Fruit fly (Drosophila melanogaster) whole organism, pupa: ENCODE measurements around the gene Sodh1.
A peak's percentile ranks its signal among the peaks of the same experiment; 100 is the strongest.

ENCODE experiments used
- CG10348 ChIP-seq: fragments of 200-800 bp; sonication (Bioruptor generic); IDR thresholded peaks from 2 replicates; pipeline ENCODE4 v1.3.6; 2022; ENCODE audit warnings: missing biosample characterization, missing genetic modification characterization
- CG12605 ChIP-seq: fragments of 200-800 bp; sonication (Bioruptor generic); IDR thresholded peaks from 2 replicates; pipeline ENCODE4 v1.3.6; 2022; ENCODE audit warnings: missing biosample characterization, missing genetic modification characterization
- CG14655 ChIP-seq: fragments of 200-800 bp; sonication (Bioruptor generic); optimal IDR thresholded peaks from 3 replicates; lab custom pipeline; 2017; ENCODE audit warnings: mild to moderate bottlenecking, missing biosample characterization, missing genetic modification reagents, missing genetic modification characterization
- CG15710 ChIP-seq: fragments of 200-800 bp; sonication (Bioruptor generic); optimal IDR thresholded peaks from 2 replicates; lab custom pipeline; 2018; ENCODE audit warnings: missing biosample characterization, mild to moderate bottlenecking, missing genetic modification characterization, moderate library complexity
- CG17806 ChIP-seq: fragments of 200-800 bp; sonication (Bioruptor generic); optimal IDR thresholded peaks from 2 replicates; lab custom pipeline; 2018; ENCODE audit warnings: missing biosample characterization, mild to moderate bottlenecking, missing genetic modification characterization, moderate library complexity
- CG32121 ChIP-seq: fragments of 200-800 bp; sonication (Bioruptor generic); IDR thresholded peaks from 2 replicates; pipeline ENCODE4 v1.3.6; 2022; ENCODE audit warnings: missing biosample characterization, missing genetic modification characterization
- CG8301 ChIP-seq: fragments of 200-800 bp; sonication (Bioruptor generic); optimal IDR thresholded peaks from 2 replicates; lab custom pipeline; 2018; ENCODE audit warnings: missing biosample characterization, mild to moderate bottlenecking, missing genetic modification characterization
- CG9948 ChIP-seq: fragments of 200-800 bp; sonication (Bioruptor generic); optimal IDR thresholded peaks from 2 replicates; lab custom pipeline; 2018; ENCODE audit warnings: missing biosample characterization, mild to moderate bottlenecking, missing genetic modification characterization, moderate library complexity
- D1 ChIP-seq: fragments of 200-800 bp; sonication (Bioruptor generic); optimal IDR thresholded peaks from 2 replicates; lab custom pipeline; 2018; ENCODE audit warnings: missing biosample characterization, mild to moderate bottlenecking, missing genetic modification characterization, moderate library complexity
- EcR ChIP-seq: fragments of 200-800 bp; sonication (Bioruptor generic); optimal IDR thresholded peaks from 3 replicates; lab custom pipeline; 2019; ENCODE audit warnings: missing biosample characterization, missing genetic modification characterization, mild to moderate bottlenecking, moderate library complexity, missing genetic modification reagents
- Ets98B ChIP-seq: fragments of 200-800 bp; sonication (Bioruptor generic); IDR thresholded peaks from 2 replicates; pipeline ENCODE4 v1.3.6; 2022; ENCODE audit warnings: missing biosample characterization, missing genetic modification characterization
- Pif1A ChIP-seq: fragments of 200-800 bp; sonication (Bioruptor generic); optimal IDR thresholded peaks from 3 replicates; lab custom pipeline; 2016; ENCODE audit warnings: missing biosample characterization, missing genetic modification characterization

DNA sequence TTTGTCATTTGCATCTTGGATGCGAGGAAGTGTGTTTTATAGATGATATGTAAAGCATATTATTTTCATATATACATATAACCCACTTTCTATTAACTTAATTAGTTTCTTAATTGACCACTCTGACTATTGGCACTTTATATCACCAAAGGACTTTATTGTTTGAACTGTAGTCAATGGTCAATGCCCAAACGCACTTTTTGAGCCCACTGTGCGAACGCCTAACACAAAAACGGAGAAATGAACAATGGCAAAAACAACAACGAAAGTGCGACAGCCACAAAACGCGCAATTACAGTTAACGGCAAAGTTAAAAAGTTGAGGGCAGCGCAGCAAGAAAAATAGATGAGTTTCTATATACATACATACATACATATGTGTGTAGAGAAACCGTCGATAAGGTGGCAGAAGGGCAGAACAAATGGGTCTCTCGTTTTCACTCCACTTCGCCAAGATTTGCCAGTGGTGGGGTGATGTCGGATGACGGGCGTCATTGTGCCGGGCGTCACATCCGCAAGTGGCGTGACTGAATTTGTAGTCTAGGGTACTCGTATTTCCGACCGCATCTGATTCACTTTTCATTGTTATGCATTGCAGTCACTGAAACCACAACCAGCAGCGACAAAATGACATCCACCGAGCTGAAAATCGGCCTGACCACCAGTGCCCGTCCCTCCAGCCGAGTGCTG lies 24.3 kb downstream of the Sodh1 start:
- TF ChIP-seq CG9948 (tag; lab: Kevin White, UChicago): no peak
- TF ChIP-seq EcR (GFP tag; lab: Kevin White, UChicago): no peak
- TF ChIP-seq CG12605: no peak
- no peak for TF ChIP-seq CG10348
- no peak for TF ChIP-seq CG14655
- no peak for TF ChIP-seq D1
- no peak for TF ChIP-seq CG32121
- no peak for TF ChIP-seq Pif1A (GFP tag; lab: Kevin White, UChicago)
- TF ChIP-seq CG15710 (tag; lab: Kevin White, UChicago): no peak
- TF ChIP-seq CG8301 (tag; lab: Kevin White, UChicago): peak; percentile 35
- TF ChIP-seq CG17806 (tag; lab: Kevin White, UChicago): peak; percentile 19
- no peak; the same call in 1 of the 2 replicates for TF ChIP-seq Ets98B (GFP tag; lab: Robert Waterston, UW)
